Worm (Caenorhabditis elegans) whole organism, L3 larva: ENCODE results near the gene vmo-1.
"Not testable (repeated sequence)": the region's sequence is repeated elsewhere in the genome, so short reads cannot be mapped to it uniquely, and the experiment has no call there.

Experiments used
- aly-2 ChIP-seq: fragments of 150-350 bp; optimal IDR thresholded peaks from 2 replicates; lab custom pipeline; 2014; ENCODE audit warnings: missing biosample characterization, missing genetic modification characterization
- ama-1 ChIP-seq: fragments of 150-350 bp; optimal IDR thresholded peaks from 2 replicates; lab custom pipeline; 2018
- ceh-16 ChIP-seq: sonication (generic microtip); optimal IDR thresholded peaks from 2 replicates; lab custom pipeline; 2017; ENCODE audit warnings: missing biosample characterization, missing genetic modification characterization
- ceh-28 ChIP-seq: fragments of 150-350 bp; optimal IDR thresholded peaks from 2 replicates; lab custom pipeline; 2014; ENCODE audit warnings: missing biosample characterization, missing genetic modification reagents, missing genetic modification characterization
- ceh-9 ChIP-seq: sonication (generic microtip); optimal IDR thresholded peaks from 2 replicates; lab custom pipeline; 2018; ENCODE audit warnings: missing biosample characterization, missing genetic modification characterization
- egl-27 ChIP-seq: sonication (generic microtip); optimal IDR thresholded peaks from 4 replicates; lab custom pipeline; 2017; ENCODE audit warnings: missing biosample characterization, missing genetic modification reagents, missing genetic modification characterization
- egl-5 ChIP-seq: fragments of 150-350 bp; optimal IDR thresholded peaks from 2 replicates; lab custom pipeline; 2017; ENCODE audit warnings: missing biosample characterization, missing genetic modification reagents, missing genetic modification characterization, inconsistent platforms
- elt-1 ChIP-seq: fragments of 150-350 bp; optimal IDR thresholded peaks from 2 replicates; lab custom pipeline; 2014; ENCODE audit warnings: missing biosample characterization, missing genetic modification characterization
- elt-3 ChIP-seq, 3 experiments: fragments of 150-350 bp in 1 of 3; sonication (generic microtip) in 2 of 3; optimal IDR thresholded peaks; 2 replicates in 2 of 3; 4 replicates in 1 of 3; lab custom pipeline; 2014 to 2017; ENCODE audit warnings: missing biosample characterization in 3 of 3, missing genetic modification characterization in 3 of 3
- eor-1 ChIP-seq, 2 experiments: fragments of 150-350 bp; optimal IDR thresholded peaks; 2 replicates each; lab custom pipeline; 2014 to 2018; ENCODE audit warnings: missing biosample characterization in 2 of 2, missing genetic modification characterization in 2 of 2
- fkh-10 ChIP-seq: sonication (generic microtip); optimal IDR thresholded peaks from 2 replicates; lab custom pipeline; 2017; ENCODE audit warnings: missing biosample characterization, missing genetic modification reagents, missing genetic modification characterization
- fkh-2 ChIP-seq: fragments of 150-350 bp; optimal IDR thresholded peaks from 2 replicates; lab custom pipeline; 2014; ENCODE audit warnings: missing biosample characterization, missing genetic modification reagents, missing genetic modification characterization
- fos-1 ChIP-seq: fragments of 150-350 bp; optimal IDR thresholded peaks from 2 replicates; lab custom pipeline; 2014; ENCODE audit warnings: missing biosample characterization, missing genetic modification characterization
- hmg-11 ChIP-seq: sonication (generic microtip); optimal IDR thresholded peaks from 2 replicates; lab custom pipeline; 2016; ENCODE audit warnings: missing genetic modification characterization, missing compliant biosample characterization
- jun-1 ChIP-seq: fragments of 150-350 bp; optimal IDR thresholded peaks from 2 replicates; lab custom pipeline; 2014; ENCODE audit warnings: missing biosample characterization, missing genetic modification reagents, missing genetic modification characterization
- lin-15B ChIP-seq: fragments of 150-350 bp; optimal IDR thresholded peaks from 2 replicates; lab custom pipeline; 2014; ENCODE audit warnings: missing biosample characterization, missing genetic modification characterization
- lin-39 ChIP-seq: fragments of 150-350 bp; optimal IDR thresholded peaks from 2 replicates; lab custom pipeline; 2018; ENCODE audit warnings: missing biosample characterization, missing genetic modification reagents, missing genetic modification characterization
- lsy-12 ChIP-seq: sonication (generic microtip); optimal IDR thresholded peaks from 2 replicates; lab custom pipeline; 2016; ENCODE audit warnings: mild to moderate bottlenecking, missing genetic modification characterization, missing compliant biosample characterization
- mml-1 ChIP-seq: fragments of 150-350 bp; sonication (generic microtip); optimal IDR thresholded peaks from 3 replicates; lab custom pipeline; 2014; ENCODE audit warnings: missing biosample characterization, missing genetic modification characterization
- nhr-11 ChIP-seq: fragments of 150-350 bp; optimal IDR thresholded peaks from 2 replicates; lab custom pipeline; 2014; ENCODE audit warnings: missing biosample characterization, missing genetic modification characterization
- nhr-12 ChIP-seq: fragments of 150-350 bp; optimal IDR thresholded peaks from 2 replicates; lab custom pipeline; 2014; ENCODE audit warnings: missing biosample characterization, missing genetic modification characterization
- nhr-237 ChIP-seq: fragments of 150-350 bp; optimal IDR thresholded peaks from 2 replicates; lab custom pipeline; 2014; ENCODE audit warnings: missing biosample characterization, missing genetic modification characterization
- nhr-28 ChIP-seq: fragments of 150-350 bp; optimal IDR thresholded peaks from 2 replicates; lab custom pipeline; 2014; ENCODE audit warnings: missing biosample characterization, missing genetic modification characterization
- nhr-43 ChIP-seq: sonication (generic microtip); optimal IDR thresholded peaks from 2 replicates; lab custom pipeline; 2016; ENCODE audit warnings: mild to moderate bottlenecking, missing genetic modification characterization, missing compliant biosample characterization; ENCODE audit not compliant: poor library complexity, severe bottlenecking
- nhr-67 ChIP-seq: fragments of 150-350 bp; optimal IDR thresholded peaks from 2 replicates; lab custom pipeline; 2014; ENCODE audit warnings: missing biosample characterization, missing genetic modification characterization
- nhr-76 ChIP-seq: fragments of 150-350 bp; sonication (generic microtip); optimal IDR thresholded peaks from 5 replicates; lab custom pipeline; 2014; ENCODE audit warnings: missing biosample characterization, missing genetic modification characterization
- pha-4 ChIP-seq: fragments of 150-350 bp; optimal IDR thresholded peaks from 2 replicates; lab custom pipeline; 2014; ENCODE audit warnings: missing biosample characterization, missing genetic modification reagents, missing genetic modification characterization
- skn-1 ChIP-seq: fragments of 150-350 bp; optimal IDR thresholded peaks from 2 replicates; lab custom pipeline; 2014; ENCODE audit warnings: missing biosample characterization, missing genetic modification characterization
- snpc-4 ChIP-seq: fragments of 150-350 bp; optimal IDR thresholded peaks from 2 replicates; lab custom pipeline; 2014; ENCODE audit warnings: missing biosample characterization, missing genetic modification characterization
- tbx-2 ChIP-seq: sonication (generic microtip); optimal IDR thresholded peaks from 2 replicates; lab custom pipeline; 2016; ENCODE audit warnings: mild to moderate bottlenecking, missing genetic modification characterization, missing compliant biosample characterization
- unc-39 ChIP-seq: sonication (generic microtip); optimal IDR thresholded peaks from 4 replicates; lab custom pipeline; 2017; ENCODE audit warnings: missing biosample characterization, missing genetic modification characterization
- unc-62 ChIP-seq: fragments of 150-350 bp; sonication (generic microtip); optimal IDR thresholded peaks from 4 replicates; lab custom pipeline; 2014; ENCODE audit warnings: missing biosample characterization, missing genetic modification reagents, missing genetic modification characterization
- zag-1 ChIP-seq: fragments of 150-350 bp; optimal IDR thresholded peaks from 2 replicates; lab custom pipeline; 2014; ENCODE audit warnings: missing biosample characterization, missing genetic modification characterization
- ztf-4 ChIP-seq: fragments of 150-350 bp; optimal IDR thresholded peaks from 2 replicates; lab custom pipeline; 2014; ENCODE audit warnings: missing biosample characterization, missing genetic modification characterization

Gene vmo-1

DNA sequence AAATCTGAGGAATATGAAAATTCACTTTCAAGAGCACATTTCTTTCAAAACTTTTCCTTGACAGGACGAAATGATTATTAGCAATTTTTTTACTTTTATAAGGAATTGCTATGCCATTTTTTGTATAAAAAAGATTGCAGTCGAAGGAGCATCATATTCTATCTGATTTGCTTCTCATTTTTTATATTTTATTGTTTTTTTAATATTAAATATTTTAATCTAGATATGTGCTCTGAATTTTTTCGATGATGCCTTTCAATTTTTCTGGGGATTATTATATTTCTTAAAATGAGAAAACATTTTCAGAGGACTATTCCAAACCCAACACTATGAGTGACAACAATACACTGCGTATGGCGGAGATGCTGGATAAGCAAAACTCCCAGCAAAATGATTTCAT, 11.2 kb upstream of the vmo-1 start, which contains the start of gene F26F2.13:
TSS of gene F26F2.13 (plus strand) at position 301 of the 400 bp plus-strand sequence.
- not testable (repeated sequence) for TF ChIP-seq skn-1; ama-1 (lab: Kevin White, UChicago); unc-39 (tag; lab: Kevin White, UChicago)

DNA sequence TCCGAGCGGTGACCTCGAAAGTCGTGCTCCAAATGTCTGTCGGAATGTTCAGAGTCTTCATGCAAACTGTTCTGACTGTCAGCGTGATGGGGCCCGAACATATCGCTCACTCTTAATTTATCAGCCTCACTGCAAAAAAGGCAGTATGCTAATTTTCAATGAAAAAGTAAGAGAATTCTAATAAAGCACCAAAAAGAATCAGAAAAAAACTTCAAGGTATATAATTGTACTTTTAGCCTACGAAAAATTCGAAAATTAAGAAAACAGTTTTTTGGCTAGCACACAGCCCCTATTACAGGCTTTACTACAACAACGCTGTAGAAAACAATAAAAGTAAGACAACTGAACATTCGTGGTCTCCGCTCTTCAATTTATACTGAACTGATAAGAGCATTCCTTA, 8.9 kb upstream of the vmo-1 start, which contains the start of gene F26F2.1:
TSS of gene F26F2.1 (minus strand) at position 101 of the 400 bp plus-strand sequence.
- TF ChIP-seq egl-27 (no peak), zag-1 (tag; lab: Kevin White, UChicago) (no peak), elt-1 (tag; lab: Kevin White, UChicago) (no peak), ama-1 (lab: Kevin White, UChicago) (no peak), mml-1 (tag; lab: Kevin White, UChicago) (no peak), lin-39 (tag; lab: Kevin White, UChicago) (no peak), nhr-237 (tag; lab: Kevin White, UChicago) (no peak), hmg-11 (no peak), eor-1 (tag; optimal IDR thresholded peaks at IDR 0.05; lab: Kevin White, UChicago) (no peak), nhr-11 (tag; lab: Kevin White, UChicago) (no peak), pha-4 (tag; lab: Kevin White, UChicago) (no peak)

DNA sequence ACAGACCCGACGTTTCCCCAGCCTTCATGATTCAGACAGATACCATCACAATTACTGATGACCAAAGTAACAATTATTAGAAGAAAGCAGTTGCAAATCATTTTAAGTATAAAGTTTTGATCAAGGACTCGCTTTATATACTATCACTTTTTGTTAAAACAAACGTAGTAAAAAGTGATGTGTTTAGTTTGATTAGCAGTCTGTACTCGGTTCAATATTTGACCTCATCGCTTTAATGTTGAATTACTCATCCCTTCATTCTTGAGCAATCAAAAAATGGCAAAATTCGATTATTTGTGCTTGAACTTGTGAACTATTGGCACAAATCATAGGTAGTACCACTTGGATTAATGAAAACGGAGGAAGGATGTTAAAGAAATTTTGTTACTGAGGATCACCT, 5.4 kb upstream of the vmo-1 start, which contains the start of gene abf-4:
TSS of gene abf-4 (minus strand) at position 101 of the 400 bp plus-strand sequence.
- TF ChIP-seq tbx-2 (tag; lab: Kevin White, UChicago): no peak
- no peak for TF ChIP-seq nhr-67 (tag; lab: Kevin White, UChicago)
- no peak for TF ChIP-seq nhr-76 (tag; lab: Kevin White, UChicago)
- TF ChIP-seq fos-1 (tag; lab: Kevin White, UChicago): no peak
- no peak for TF ChIP-seq hmg-11
- no peak for TF ChIP-seq zag-1 (tag; lab: Kevin White, UChicago)
- TF ChIP-seq fkh-2 (tag; lab: Kevin White, UChicago): no peak
- no peak for TF ChIP-seq ceh-16 (tag; lab: Kevin White, UChicago)
- no peak for TF ChIP-seq eor-1 (tag; optimal IDR thresholded peaks at IDR 0.05; lab: Kevin White, UChicago)

DNA sequence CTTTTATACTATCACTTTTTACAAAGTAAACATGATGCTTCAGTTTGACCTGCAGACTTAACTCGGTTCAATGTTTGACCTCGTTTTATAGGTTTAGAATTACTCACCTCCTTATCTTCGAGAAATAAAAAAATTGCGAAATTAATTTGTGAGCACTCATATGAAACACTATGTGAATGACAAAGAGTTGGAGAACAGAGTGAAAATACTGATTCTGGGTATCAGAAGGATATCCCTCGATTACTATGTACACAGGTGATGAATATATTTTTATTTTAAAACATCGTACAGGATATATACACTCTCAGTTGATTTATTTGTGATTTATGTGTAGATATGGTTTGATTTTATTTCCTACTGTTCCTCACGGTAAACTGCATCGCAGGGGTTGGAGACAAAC, 3.4 kb upstream of the vmo-1 start, which contains the start of gene Y38H6C.23:
TSS of gene Y38H6C.23 (minus strand) at position 101 of the 400 bp plus-strand sequence.
- no peak for TF ChIP-seq snpc-4
- TF ChIP-seq tbx-2 (tag; lab: Kevin White, UChicago): no peak
- TF ChIP-seq ztf-4 (tag; lab: Kevin White, UChicago): no peak
- TF ChIP-seq egl-5 (tag; lab: Kevin White, UChicago): no peak
- TF ChIP-seq nhr-237 (tag; lab: Kevin White, UChicago): no peak
- TF ChIP-seq nhr-28 (tag; lab: Kevin White, UChicago): no peak
- TF ChIP-seq mml-1 (tag; lab: Kevin White, UChicago): no peak
- TF ChIP-seq eor-1 (tag; optimal IDR thresholded peaks at IDR 0.05; lab: Kevin White, UChicago): no peak
- no peak for TF ChIP-seq ceh-28 (tag; lab: Kevin White, UChicago)
- TF ChIP-seq elt-3 (tag; optimal IDR thresholded peaks at IDR 0.05; lab: Kevin White, UChicago): no peak
- no peak for TF ChIP-seq ama-1 (lab: Kevin White, UChicago)
- TF ChIP-seq unc-62 (GFP tag; lab: Kevin White, UChicago): no peak
- no peak for TF ChIP-seq nhr-43 (tag; lab: Kevin White, UChicago)

DNA sequence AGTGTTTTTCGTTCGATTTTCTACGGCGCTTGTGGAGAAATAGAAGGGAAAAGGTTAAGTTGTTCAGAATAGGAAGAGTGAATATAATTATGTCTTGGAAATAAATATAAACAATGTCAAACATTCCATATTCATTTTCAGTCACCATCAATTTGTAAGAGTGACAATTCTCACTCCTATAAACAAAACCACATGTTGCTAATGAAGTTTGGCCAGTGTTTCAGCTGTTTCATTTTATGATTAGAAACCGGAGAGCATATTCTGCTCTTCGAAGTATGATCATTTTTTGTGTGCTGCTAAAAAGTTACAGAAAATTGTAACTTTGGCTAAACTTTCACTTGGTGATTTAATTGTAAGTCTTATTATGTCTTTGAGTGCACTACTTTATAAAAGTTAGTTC, 2.2 kb upstream of the vmo-1 start, which contains the start of gene Y38H6C.21:
TSS of gene Y38H6C.21 (minus strand) at position 148 of the 400 bp plus-strand sequence.
- no peak for TF ChIP-seq fkh-10 (GFP tag; lab: Kevin White, UChicago)
- no peak for TF ChIP-seq nhr-11 (tag; lab: Kevin White, UChicago)
- no peak for TF ChIP-seq lsy-12 (tag; lab: Kevin White, UChicago)
- no peak for TF ChIP-seq jun-1 (tag; lab: Kevin White, UChicago)
- no peak for TF ChIP-seq nhr-12 (tag; lab: Kevin White, UChicago)
- TF ChIP-seq ceh-9 (tag; lab: Kevin White, UChicago): no peak
- no peak for TF ChIP-seq lin-15B (tag; lab: Kevin White, UChicago)
- no peak for TF ChIP-seq aly-2
- TF ChIP-seq hmg-11: no peak
- TF ChIP-seq elt-1 (tag; lab: Kevin White, UChicago): no peak
- no peak for TF ChIP-seq egl-27
- TF ChIP-seq, all 47 proteins: peak for 0
